Worm (Caenorhabditis elegans) whole organism, L1 larva: ENCODE measurements around the gene C32D5.8.

ENCODE experiments used
- C16A3.4 ChIP-seq: fragments of 150-350 bp; optimal IDR thresholded peaks from 2 replicates; lab custom pipeline; 2014; ENCODE audit warnings: missing biosample characterization, missing genetic modification characterization
- C34B4.2 ChIP-seq: sonication (generic microtip); optimal IDR thresholded peaks from 2 replicates; lab custom pipeline; 2017; ENCODE audit warnings: mild to moderate bottlenecking, missing genetic modification characterization, missing compliant biosample characterization
- F16B12.6 ChIP-seq: fragments of 150-350 bp; optimal IDR thresholded peaks from 2 replicates; lab custom pipeline; 2014; ENCODE audit warnings: missing biosample characterization, missing genetic modification characterization
- aha-1 ChIP-seq: fragments of 150-350 bp; optimal IDR thresholded peaks from 2 replicates; lab custom pipeline; 2014; ENCODE audit warnings: missing biosample characterization, missing genetic modification characterization
- ama-1 ChIP-seq: fragments of 150-350 bp; optimal IDR thresholded peaks from 2 replicates; lab custom pipeline; 2014
- blmp-1 ChIP-seq: fragments of 150-350 bp; optimal IDR thresholded peaks from 2 replicates; lab custom pipeline; 2014; ENCODE audit warnings: missing biosample characterization, missing genetic modification characterization
- ceh-8 ChIP-seq: fragments of 200-800 bp; sonication (Bioruptor generic); optimal IDR thresholded peaks from 2 replicates; lab custom pipeline; 2018; ENCODE audit warnings: mild to moderate bottlenecking, missing genetic modification characterization, moderate library complexity, missing compliant biosample characterization
- ceh-88 ChIP-seq: fragments of 200-800 bp; sonication (Bioruptor generic); IDR thresholded peaks from 2 replicates; pipeline ENCODE4 v1.3.6; 2022; ENCODE audit warnings: missing genetic modification characterization, missing compliant biosample characterization
- ceh-90 ChIP-seq: sonication (generic microtip); optimal IDR thresholded peaks from 2 replicates; lab custom pipeline; 2016; ENCODE audit warnings: missing genetic modification characterization, missing compliant biosample characterization
- dsc-1 ChIP-seq: sonication (generic microtip); optimal IDR thresholded peaks from 2 replicates; lab custom pipeline; 2016; ENCODE audit warnings: mild to moderate bottlenecking, missing genetic modification characterization, missing compliant biosample characterization
- efl-1 ChIP-seq, 4 experiments: fragments of 150-350 bp; optimal IDR thresholded peaks in 3 of 4; peaks in 1 of 4; 1 replicate in 1 of 4; 2 replicates in 3 of 4; lab custom pipeline; 2014; ENCODE audit warnings: missing biosample characterization in 2 of 4, missing genetic modification characterization in 2 of 4, missing genetic modification reagents in 2 of 4
- egl-13 ChIP-seq: sonication (generic microtip); optimal IDR thresholded peaks from 2 replicates; lab custom pipeline; 2016; ENCODE audit warnings: missing genotype, missing genetic modification reagents, missing genetic modification characterization, missing compliant biosample characterization
- egl-27 ChIP-seq, 2 experiments: fragments of 150-350 bp in 1 of 2; sonication (generic microtip); optimal IDR thresholded peaks; 3 replicates each; lab custom pipeline; 2017 to 2018; ENCODE audit warnings: missing biosample characterization in 2 of 2, missing genetic modification characterization in 2 of 2, missing genetic modification reagents in 2 of 2
- elt-2 ChIP-seq: sonication (generic microtip); optimal IDR thresholded peaks from 2 replicates; lab custom pipeline; 2016; ENCODE audit warnings: missing genetic modification characterization, mild to moderate bottlenecking, inconsistent platforms, missing compliant biosample characterization, missing genetic modification reagents
- elt-3 ChIP-seq, 6 experiments: fragments of 150-350 bp in 1 of 6; sonication (generic microtip); optimal IDR thresholded peaks; 2 replicates each; lab custom pipeline; 2017 to 2018; ENCODE audit warnings: missing biosample characterization in 6 of 6, missing genetic modification characterization in 6 of 6, inconsistent platforms in 1 of 6
- fkh-8 ChIP-seq: sonication (generic microtip); optimal IDR thresholded peaks from 2 replicates; lab custom pipeline; 2016; ENCODE audit warnings: mild to moderate bottlenecking, missing genetic modification characterization, missing compliant biosample characterization
- grh-1 ChIP-seq: fragments of 200-800 bp; sonication (Bioruptor generic); IDR thresholded peaks from 2 replicates; pipeline ENCODE4 v1.3.6; 2022; ENCODE audit warnings: missing genetic modification reagents, missing genetic modification characterization, missing compliant biosample characterization
- hlh-4 ChIP-seq: sonication (generic microtip); optimal IDR thresholded peaks from 2 replicates; lab custom pipeline; 2016; ENCODE audit warnings: mild to moderate bottlenecking, missing genetic modification characterization, missing compliant biosample characterization
- irx-1 ChIP-seq: sonication (generic microtip); optimal IDR thresholded peaks from 2 replicates; lab custom pipeline; 2016; ENCODE audit warnings: missing genetic modification characterization, missing compliant biosample characterization
- isw-1 ChIP-seq: fragments of 200-800 bp; sonication (Bioruptor generic); IDR thresholded peaks from 2 replicates; pipeline ENCODE4 v1.3.6; 2022; ENCODE audit warnings: missing genetic modification characterization, missing compliant biosample characterization
- lin-14 ChIP-seq: fragments of 200-800 bp; sonication (Bioruptor generic); optimal IDR thresholded peaks from 2 replicates; lab custom pipeline; 2018; ENCODE audit warnings: mild to moderate bottlenecking, missing genetic modification characterization, moderate library complexity, missing compliant biosample characterization
- lin-35 ChIP-seq, 2 experiments: fragments of 150-350 bp; optimal IDR thresholded peaks; 2 replicates each; lab custom pipeline; 2014; ENCODE audit warnings: missing biosample characterization in 2 of 2, missing genetic modification characterization in 2 of 2, missing genetic modification reagents in 2 of 2
- lir-3 ChIP-seq: sonication (generic microtip); optimal IDR thresholded peaks from 2 replicates; lab custom pipeline; 2016; ENCODE audit warnings: mild to moderate bottlenecking, missing genetic modification characterization, moderate library complexity, missing compliant biosample characterization; ENCODE audit not compliant: poor library complexity
- lsy-2 ChIP-seq, 2 experiments: fragments of 150-350 bp; optimal IDR thresholded peaks; 2 replicates each; lab custom pipeline; 2014; ENCODE audit warnings: missing biosample characterization in 2 of 2, missing genetic modification characterization in 2 of 2
- mep-1 ChIP-seq: fragments of 150-350 bp; optimal IDR thresholded peaks from 2 replicates; lab custom pipeline; 2014; ENCODE audit warnings: missing biosample characterization, missing genetic modification characterization
- nhr-12 ChIP-seq: sonication (generic microtip); optimal IDR thresholded peaks from 2 replicates; lab custom pipeline; 2017; ENCODE audit warnings: missing biosample characterization, missing genetic modification characterization
- nhr-20 ChIP-seq: sonication (generic microtip); optimal IDR thresholded peaks from 2 replicates; lab custom pipeline; 2016; ENCODE audit warnings: mild to moderate bottlenecking, missing genetic modification characterization, missing compliant biosample characterization
- nhr-71 ChIP-seq: sonication (generic microtip); optimal IDR thresholded peaks from 2 replicates; lab custom pipeline; 2016; ENCODE audit warnings: mild to moderate bottlenecking, missing genetic modification characterization, moderate library complexity, missing compliant biosample characterization
- nhr-76 ChIP-seq: sonication (generic microtip); optimal IDR thresholded peaks from 2 replicates; lab custom pipeline; 2017; ENCODE audit warnings: missing biosample characterization, missing genetic modification characterization
- nhr-77 ChIP-seq: fragments of 150-350 bp; optimal IDR thresholded peaks from 2 replicates; lab custom pipeline; 2014; ENCODE audit warnings: missing biosample characterization, missing genetic modification characterization
- nhr-90 ChIP-seq: sonication (generic microtip); optimal IDR thresholded peaks from 2 replicates; lab custom pipeline; 2016; ENCODE audit warnings: mild to moderate bottlenecking, missing genetic modification characterization, missing compliant biosample characterization; ENCODE audit not compliant: poor library complexity
- pax-3 ChIP-seq: fragments of 200-800 bp; sonication (Bioruptor generic); optimal IDR thresholded peaks from 2 replicates; lab custom pipeline; 2018; ENCODE audit warnings: mild to moderate bottlenecking, missing genetic modification characterization, moderate library complexity, missing compliant biosample characterization
- pqm-1 ChIP-seq: sonication (generic microtip); optimal IDR thresholded peaks from 3 replicates; lab custom pipeline; 2017; ENCODE audit warnings: missing biosample characterization, missing genetic modification characterization
- sptf-1 ChIP-seq: fragments of 150-350 bp; optimal IDR thresholded peaks from 2 replicates; lab custom pipeline; 2014; ENCODE audit warnings: missing biosample characterization, missing genetic modification characterization
- sup-37 ChIP-seq: fragments of 200-800 bp; sonication (Bioruptor generic); optimal IDR thresholded peaks from 2 replicates; lab custom pipeline; 2018; ENCODE audit warnings: mild to moderate bottlenecking, missing genetic modification characterization, missing compliant biosample characterization
- tbx-2 ChIP-seq: sonication (generic microtip); optimal IDR thresholded peaks from 2 replicates; lab custom pipeline; 2016; ENCODE audit warnings: missing genetic modification characterization, missing compliant biosample characterization
- tlp-1 ChIP-seq: fragments of 150-350 bp; optimal IDR thresholded peaks from 2 replicates; lab custom pipeline; 2014; ENCODE audit warnings: missing biosample characterization, missing genetic modification characterization
- unc-98 ChIP-seq: fragments of 200-800 bp; sonication (Bioruptor generic); IDR thresholded peaks from 2 replicates; pipeline ENCODE4 v1.3.6; 2022; ENCODE audit warnings: missing genetic modification characterization, missing compliant biosample characterization
- xbp-1 ChIP-seq: sonication (generic microtip); optimal IDR thresholded peaks from 2 replicates; lab custom pipeline; 2016; ENCODE audit warnings: missing genetic modification characterization, missing compliant biosample characterization
- zag-1 ChIP-seq: fragments of 150-350 bp; optimal IDR thresholded peaks from 2 replicates; lab custom pipeline; 2014; ENCODE audit warnings: missing biosample characterization, missing genetic modification characterization
- ztf-11 ChIP-seq, 2 experiments: sonication (generic microtip); optimal IDR thresholded peaks; 2 replicates each; lab custom pipeline; 2016 to 2017; ENCODE audit warnings: missing genetic modification characterization in 2 of 2, missing biosample characterization in 1 of 2, missing compliant biosample characterization in 1 of 2

Gene C32D5.8

ce11 chrII:6331222-6331830 is 14.4 kb downstream of the C32D5.8 start, which contains the start of gene set-4 (continued):
- TF ChIP-seq xbp-1 (tag; lab: Kevin White, UChicago), result peak; percentile 95
- peak; percentile 93 for TF ChIP-seq fkh-8
- peak; percentile 91 to 92 for TF ChIP-seq efl-1 (optimal IDR thresholded peaks at IDR 0.05; lab: Kevin White, UChicago)
- peak; percentile 84 to 98 for TF ChIP-seq efl-1 (GFP tag; optimal IDR thresholded peaks at IDR 0.05 in 1 of 2; lab: Kevin White, UChicago)
- peak; percentile 73 for TF ChIP-seq F16B12.6
- no peak for TF ChIP-seq nhr-76 (tag; lab: Kevin White, UChicago)
- TF ChIP-seq egl-13 (tag; lab: Kevin White, UChicago), result peak; percentile 92
- peak; percentile 95 for TF ChIP-seq tbx-2 (tag; lab: Kevin White, UChicago)
- TF ChIP-seq ceh-8 (GFP tag; lab: Kevin White, UChicago), result peak; percentile 86
- TF ChIP-seq lir-3 (tag; lab: Kevin White, UChicago), result peak; percentile 71

- TF ChIP-seq grh-1 (no peak), lin-35 (GFP tag; optimal IDR thresholded peaks at IDR 0.05; lab: Kevin White, UChicago) (peak in 1 of 2 experiments; percentile 65), lsy-2 (tag; optimal IDR thresholded peaks at IDR 0.05; lab: Kevin White, UChicago) (peak in 1 of 2 experiments; percentile 13), elt-3 (tag; optimal IDR thresholded peaks at IDR 0.05; lab: Kevin White, UChicago) (no peak), mep-1 (tag; lab: Kevin White, UChicago) (no peak), ztf-11 (tag; optimal IDR thresholded peaks at IDR 0.05; lab: Kevin White, UChicago) (no peak), pqm-1 (tag; lab: Kevin White, UChicago) (peak; percentile 37), egl-27 (tag; optimal IDR thresholded peaks at IDR 0.05; lab: Kevin White, UChicago) (no peak), nhr-76 (tag; lab: Kevin White, UChicago) (no peak), nhr-71 (tag; lab: Kevin White, UChicago) (peak; percentile 14), sup-37 (GFP tag; lab: Kevin White, UChicago) (no peak), nhr-77 (tag; lab: Kevin White, UChicago) (no peak), ama-1 (lab: Kevin White, UChicago) (peak; percentile 37), unc-98 (GFP tag; lab: Robert Waterston, UW) (no peak), ceh-88 (no peak), hlh-4 (tag; lab: Kevin White, UChicago) (no peak), pax-3 (no peak), elt-2 (tag; lab: Kevin White, UChicago) (peak; percentile 95), C16A3.4 (tag; lab: Kevin White, UChicago) (no peak), zag-1 (tag; lab: Kevin White, UChicago) (no peak), efl-1 (optimal IDR thresholded peaks at IDR 0.05; lab: Kevin White, UChicago) (no peak), efl-1 (GFP tag; optimal IDR thresholded peaks at IDR 0.05 in 1 of 2; lab: Kevin White, UChicago) (peak in 1 of 2 experiments; percentile 43), blmp-1 (tag; lab: Kevin White, UChicago) (no peak), isw-1 (GFP tag; lab: Robert Waterston, UW) (no peak), aha-1 (tag; lab: Kevin White, UChicago) (no peak), sptf-1 (tag; lab: Kevin White, UChicago) (no peak), nhr-20 (tag; lab: Kevin White, UChicago) (peak; percentile 4), ceh-90 (tag; lab: Kevin White, UChicago) (no peak), nhr-90 (peak; percentile 38), nhr-12 (no peak), dsc-1 (tag; lab: Kevin White, UChicago) (no peak), irx-1 (tag; lab: Kevin White, UChicago) (no peak), lin-14 (GFP tag; lab: Kevin White, UChicago) (peak; percentile 33), tlp-1 (tag; lab: Kevin White, UChicago) (peak; percentile 30), C34B4.2 (tag; lab: Kevin White, UChicago) (no peak), egl-13 (tag; lab: Kevin White, UChicago) (no peak)
Observed at ce11 chrII:6328672-6329071, 17.1 kb downstream of the C32D5.8 start.
